Fruit fly (Drosophila melanogaster) whole organism, embryonic: ENCODE measurements around the gene CG42579.

ENCODE experiments used
- Aef1 ChIP-seq: fragments of 200-800 bp; sonication (Bioruptor generic); IDR thresholded peaks from 3 replicates; pipeline ENCODE4 v1.3.6; 2022; ENCODE audit warnings: missing biosample characterization, missing genetic modification characterization
- Atf3 ChIP-seq: fragments of 200-800 bp; sonication (Bioruptor generic); optimal IDR thresholded peaks from 3 replicates; lab custom pipeline; 2016; ENCODE audit warnings: missing biosample characterization, missing genetic modification characterization
- Bgb ChIP-seq: fragments of 200-800 bp; sonication (Bioruptor generic); IDR thresholded peaks from 2 replicates; pipeline ENCODE4 v1.3.6; 2022; ENCODE audit warnings: missing biosample characterization, missing genetic modification characterization; ENCODE audit not compliant: partially characterized antibody
- CG10366 ChIP-seq: fragments of 200-800 bp; sonication (Bioruptor generic); IDR thresholded peaks from 2 replicates; pipeline ENCODE4 v1.3.6; 2022; ENCODE audit warnings: missing biosample characterization, missing genetic modification characterization
- CG13287 ChIP-seq: fragments of 200-800 bp; sonication (Bioruptor generic); IDR thresholded peaks from 2 replicates; pipeline ENCODE4 v1.3.6; 2022; ENCODE audit warnings: missing biosample characterization, missing genetic modification characterization; ENCODE audit not compliant: partially characterized antibody
- CG13624 ChIP-seq: fragments of 200-800 bp; sonication (Bioruptor generic); optimal IDR thresholded peaks from 2 replicates; lab custom pipeline; 2016; ENCODE audit warnings: missing biosample characterization, missing genetic modification characterization
- CG16813 ChIP-seq: fragments of 200-800 bp; sonication (Bioruptor generic); IDR thresholded peaks from 3 replicates; pipeline ENCODE4 v1.3.6; 2022; ENCODE audit warnings: missing biosample characterization, missing genetic modification characterization; ENCODE audit not compliant: partially characterized antibody
- CG17328 ChIP-seq: fragments of 200-800 bp; sonication (Bioruptor generic); IDR thresholded peaks from 2 replicates; pipeline ENCODE4 v1.3.6; 2022; ENCODE audit warnings: missing biosample characterization, missing genetic modification characterization
- CG17829 ChIP-seq: fragments of 200-800 bp; optimal IDR thresholded peaks from 2 replicates; lab custom pipeline; 2019; ENCODE audit warnings: missing biosample characterization, mild to moderate bottlenecking, missing genetic modification characterization, moderate library complexity
- CG18011 ChIP-seq: fragments of 200-800 bp; sonication (Bioruptor generic); optimal IDR thresholded peaks from 2 replicates; lab custom pipeline; 2017; ENCODE audit warnings: missing biosample characterization, missing genetic modification characterization, mild to moderate bottlenecking, moderate library complexity, missing genotype
- CG18599 ChIP-seq: fragments of 200-800 bp; sonication (Bioruptor generic); optimal IDR thresholded peaks from 3 replicates; lab custom pipeline; 2017; ENCODE audit warnings: missing biosample characterization, missing genetic modification characterization, mild to moderate bottlenecking, moderate library complexity, missing genetic modification reagents
- CG2889 ChIP-seq: fragments of 200-800 bp; sonication (Bioruptor generic); IDR thresholded peaks from 3 replicates; pipeline ENCODE4 v1.3.6; 2022; ENCODE audit warnings: missing biosample characterization, missing genetic modification characterization
- CG3163 ChIP-seq: fragments of 200-800 bp; sonication (Bioruptor generic); optimal IDR thresholded peaks from 3 replicates; lab custom pipeline; 2016; ENCODE audit warnings: missing biosample characterization, missing genetic modification characterization
- CG32532 ChIP-seq: fragments of 200-800 bp; sonication (Bioruptor generic); IDR thresholded peaks from 2 replicates; pipeline ENCODE4 v1.3.6; 2022; ENCODE audit warnings: missing biosample characterization, missing genetic modification characterization
- CG7928 ChIP-seq: fragments of 200-800 bp; sonication (Bioruptor generic); optimal IDR thresholded peaks from 2 replicates; lab custom pipeline; 2017; ENCODE audit warnings: missing biosample characterization, mild to moderate bottlenecking, missing genetic modification characterization
- CG8089 ChIP-seq: fragments of 200-800 bp; sonication (Bioruptor generic); optimal IDR thresholded peaks from 3 replicates; lab custom pipeline; 2016; ENCODE audit warnings: missing biosample characterization, missing genetic modification characterization
- CG8765 ChIP-seq: fragments of 200-800 bp; sonication (Bioruptor generic); IDR thresholded peaks from 2 replicates; pipeline ENCODE4 v1.3.6; 2022; ENCODE audit warnings: missing biosample characterization, missing genetic modification characterization
- CG9727 ChIP-seq: fragments of 200-800 bp; sonication (Bioruptor generic); optimal IDR thresholded peaks from 3 replicates; lab custom pipeline; 2017; ENCODE audit warnings: missing biosample characterization, mild to moderate bottlenecking, missing genetic modification characterization
- Deaf1 ChIP-seq: fragments of 200-800 bp; optimal IDR thresholded peaks from 3 replicates; lab custom pipeline; 2019; ENCODE audit warnings: missing biosample characterization, mild to moderate bottlenecking, missing genetic modification characterization, moderate library complexity
- Dfd ChIP-seq, 2 experiments: fragments of >200 bp; optimal IDR thresholded peaks; 2 replicates each; lab custom pipeline; 2017; ENCODE audit warnings: missing biosample characterization in 2 of 2, missing genetic modification characterization in 2 of 2
- Dll ChIP-seq: fragments of 200-800 bp; sonication (Bioruptor generic); IDR thresholded peaks from 4 replicates; pipeline ENCODE4 v1.3.6; 2022; ENCODE audit warnings: missing biosample characterization, missing genetic modification characterization; ENCODE audit not compliant: partially characterized antibody
- Doc3 ChIP-seq: fragments of 200-800 bp; sonication (Bioruptor generic); IDR thresholded peaks from 3 replicates; pipeline ENCODE4 v1.3.6; 2022; ENCODE audit warnings: missing biosample characterization, missing genetic modification characterization; ENCODE audit not compliant: partially characterized antibody
- Ets65A ChIP-seq: fragments of 200-800 bp; sonication (Bioruptor generic); peaks from one replicate; lab custom pipeline; 2016; ENCODE audit warnings: missing biosample characterization, missing genetic modification characterization
- Fer1 ChIP-seq: fragments of 200-800 bp; sonication (Bioruptor generic); optimal IDR thresholded peaks from 2 replicates; lab custom pipeline; 2017; ENCODE audit warnings: missing biosample characterization, mild to moderate bottlenecking, missing genetic modification characterization
- Fer2 ChIP-seq: fragments of 200-800 bp; sonication (Bioruptor generic); optimal IDR thresholded peaks from 2 replicates; lab custom pipeline; 2018; ENCODE audit warnings: missing biosample characterization, mild to moderate bottlenecking, missing genetic modification characterization, moderate library complexity
- Hand ChIP-seq: fragments of 200-800 bp; sonication (Bioruptor generic); optimal IDR thresholded peaks from 2 replicates; lab custom pipeline; 2017; ENCODE audit warnings: mild to moderate bottlenecking, missing biosample characterization, missing genetic modification reagents, missing genetic modification characterization
- NK7.1 ChIP-seq: fragments of 200-800 bp; sonication (Bioruptor generic); optimal IDR thresholded peaks from 3 replicates; lab custom pipeline; 2016; ENCODE audit warnings: missing biosample characterization, missing genetic modification characterization
- Nf-YC ChIP-seq: fragments of 200-800 bp; optimal IDR thresholded peaks from 3 replicates; lab custom pipeline; 2019; ENCODE audit warnings: missing biosample characterization, mild to moderate bottlenecking, missing genetic modification characterization, moderate library complexity
- Optix ChIP-seq: fragments of 200-800 bp; sonication (Bioruptor generic); IDR thresholded peaks from 3 replicates; pipeline ENCODE4 v1.3.6; 2022; ENCODE audit warnings: missing biosample characterization, missing genetic modification characterization
- Ravus ChIP-seq: fragments of 200-800 bp; sonication (Bioruptor generic); IDR thresholded peaks from 2 replicates; pipeline ENCODE4 v1.3.6; 2022; ENCODE audit warnings: missing biosample characterization, missing genetic modification characterization
- Sin3A ChIP-seq: fragments of >200 bp; optimal IDR thresholded peaks from 2 replicates; lab custom pipeline; 2018
- Tbp ChIP-seq: fragments of >200 bp; optimal IDR thresholded peaks from 2 replicates; lab custom pipeline; 2018; ENCODE audit warnings: missing biosample characterization, missing genetic modification characterization
- Trl ChIP-seq, 3 experiments: fragments of >200 bp in 2 of 3; fragments of 200-800 bp in 1 of 3; sonication (Bioruptor generic) in 1 of 3; optimal IDR thresholded peaks; 2 replicates in 1 of 3; 3 replicates in 2 of 3; lab custom pipeline; 2016 to 2017; ENCODE audit warnings: missing biosample characterization in 1 of 3, missing genetic modification characterization in 1 of 3
- bab2 ChIP-seq: fragments of 200-800 bp; sonication (Bioruptor generic); optimal IDR thresholded peaks from 2 replicates; lab custom pipeline; 2016; ENCODE audit warnings: missing biosample characterization, missing genetic modification characterization
- caup ChIP-seq: fragments of 200-800 bp; sonication (Bioruptor generic); optimal IDR thresholded peaks from 3 replicates; lab custom pipeline; 2017; ENCODE audit warnings: missing biosample characterization, mild to moderate bottlenecking, missing genetic modification characterization, moderate library complexity; ENCODE audit not compliant: severe bottlenecking
- ci ChIP-seq: fragments of 200-800 bp; sonication (Bioruptor generic); IDR thresholded peaks from 3 replicates; pipeline ENCODE4 v1.3.6; 2022; ENCODE audit warnings: missing biosample characterization, missing genetic modification characterization
- crol ChIP-seq: fragments of 200-800 bp; sonication (Bioruptor generic); IDR thresholded peaks from 2 replicates; pipeline ENCODE4 v1.3.6; 2022; ENCODE audit warnings: missing biosample characterization, missing genetic modification characterization
- fd3F ChIP-seq: fragments of 200-800 bp; sonication (Bioruptor generic); optimal IDR thresholded peaks from 2 replicates; lab custom pipeline; 2018; ENCODE audit warnings: missing biosample characterization, mild to moderate bottlenecking, missing genetic modification characterization, moderate library complexity
- fd64A ChIP-seq: fragments of 200-800 bp; sonication (Bioruptor generic); optimal IDR thresholded peaks from 3 replicates; lab custom pipeline; 2018; ENCODE audit warnings: missing biosample characterization, mild to moderate bottlenecking, missing genetic modification characterization
- her ChIP-seq: fragments of 200-800 bp; sonication (Bioruptor generic); optimal IDR thresholded peaks from 2 replicates; lab custom pipeline; 2016; ENCODE audit warnings: missing biosample characterization, missing genetic modification characterization
- kay ChIP-seq: fragments of 200-800 bp; sonication (Bioruptor generic); optimal IDR thresholded peaks from 2 replicates; lab custom pipeline; 2016; ENCODE audit warnings: missing biosample characterization, missing genetic modification characterization
- lbe ChIP-seq: fragments of 200-800 bp; sonication (Bioruptor generic); optimal IDR thresholded peaks from 2 replicates; lab custom pipeline; 2016; ENCODE audit warnings: missing biosample characterization, mild to moderate bottlenecking, missing genetic modification characterization
- lov ChIP-seq, 2 experiments: fragments of 200-800 bp in 1 of 2; fragments of >200 bp in 1 of 2; sonication (Bioruptor generic) in 1 of 2; IDR thresholded peaks in 1 of 2; optimal IDR thresholded peaks in 1 of 2; 2 replicates in 1 of 2; 3 replicates in 1 of 2; pipeline versions ENCODE4 v1.3.6 to Lab custom; 2017 to 2022; ENCODE audit warnings: missing biosample characterization in 1 of 2, missing genetic modification characterization in 1 of 2
- luna ChIP-seq: fragments of 200-800 bp; sonication (Bioruptor generic); optimal IDR thresholded peaks from 2 replicates; lab custom pipeline; 2016; ENCODE audit warnings: missing biosample characterization, missing genetic modification characterization
- repo ChIP-seq: fragments of 200-800 bp; sonication (Bioruptor generic); optimal IDR thresholded peaks from 2 replicates; lab custom pipeline; 2016; ENCODE audit warnings: missing biosample characterization, missing genetic modification characterization
- ro ChIP-seq: fragments of 200-800 bp; sonication (Bioruptor generic); IDR thresholded peaks from 2 replicates; pipeline ENCODE4 v1.3.6; 2022; ENCODE audit warnings: missing biosample characterization, missing genetic modification characterization
- schlank ChIP-seq: fragments of 200-800 bp; sonication (Bioruptor generic); optimal IDR thresholded peaks from 2 replicates; lab custom pipeline; 2018; ENCODE audit warnings: missing biosample characterization, mild to moderate bottlenecking, missing genetic modification characterization
- scrt ChIP-seq: fragments of 200-800 bp; sonication (Bioruptor generic); optimal IDR thresholded peaks from 2 replicates; lab custom pipeline; 2018; ENCODE audit warnings: missing biosample characterization, mild to moderate bottlenecking, missing genetic modification characterization, moderate library complexity
- so ChIP-seq: fragments of 200-800 bp; sonication (Bioruptor generic); IDR thresholded peaks from 3 replicates; pipeline ENCODE4 v1.3.6; 2022; ENCODE audit warnings: missing biosample characterization, missing genetic modification characterization
- zfh1 ChIP-seq: fragments of 200-800 bp; sonication (Bioruptor generic); IDR thresholded peaks from 3 replicates; pipeline ENCODE4 v1.3.6; 2022; ENCODE audit warnings: missing biosample characterization, missing genetic modification characterization

CG42579 gene

dm6 chrX:20510540-20510939, 16.9 kb upstream of the CG42579 start, which contains the start of gene RhoGAP19D (continued):
- no peak for TF ChIP-seq CG17328 (GFP tag; lab: Robert Waterston, UW)
- TF ChIP-seq Optix, result 0 out of 3 replicates have a peak, but pooled peaks have one; percentile 53
- TF ChIP-seq Trl (optimal IDR thresholded peaks at IDR 0.05; lab: Kevin White, UChicago), result no peak
- peak; percentile 66 for TF ChIP-seq Trl (GFP tag; optimal IDR thresholded peaks at IDR 0.05; lab: Kevin White, UChicago)
- TF ChIP-seq Tbp, result no peak
- TF ChIP-seq Fer2 (tag; lab: Kevin White, UChicago), result no peak
- no peak for TF ChIP-seq ro (GFP tag; lab: Robert Waterston, UW)
- TF ChIP-seq caup (GFP tag; lab: Kevin White, UChicago), result peak; percentile 65
- TF ChIP-seq her (GFP tag; lab: Kevin White, UChicago), result peak; percentile 42
- TF ChIP-seq crol (GFP tag; lab: Robert Waterston, UW), result 0 out of 2 replicates have a peak, but pooled peaks have one; percentile 10
- no peak for TF ChIP-seq so (GFP tag; lab: Robert Waterston, UW)
- no peak for TF ChIP-seq Atf3
- TF ChIP-seq CG8765, result no peak
- TF ChIP-seq CG16813, result peak; percentile 96
- no peak for TF ChIP-seq lov (optimal IDR thresholded peaks at IDR 0.05; lab: Kevin White, UChicago)
- TF ChIP-seq lov (GFP tag; IDR thresholded peaks at IDR 0.05; lab: Robert Waterston, UW), result no peak
- TF ChIP-seq CG3163 (GFP tag; lab: Kevin White, UChicago), result peak; percentile 38
- peak; percentile 25 for TF ChIP-seq CG8089 (GFP tag; lab: Kevin White, UChicago)
- peak; percentile 64 for TF ChIP-seq luna (GFP tag; lab: Kevin White, UChicago)
- TF ChIP-seq Dfd (GFP tag; optimal IDR thresholded peaks at IDR 0.05; lab: Kevin White, UChicago), result no peak
- peak; percentile 32 for TF ChIP-seq CG7928 (GFP tag; lab: Kevin White, UChicago)
- TF ChIP-seq scrt, result no peak
- 0 out of 3 replicates have a peak, but pooled peaks have one; percentile 30 for TF ChIP-seq CG2889 (GFP tag; lab: Robert Waterston, UW)
- TF ChIP-seq CG13624 (GFP tag; lab: Kevin White, UChicago), result peak; percentile 63
- peak; percentile 21 for TF ChIP-seq NK7.1 (GFP tag; lab: Kevin White, UChicago)
- TF ChIP-seq repo, result peak; percentile 47
- TF ChIP-seq Ets65A (GFP tag; lab: Kevin White, UChicago), result peak; percentile 91
- peak; percentile 48; the same call in 2 of the 3 replicates for TF ChIP-seq Aef1
- TF ChIP-seq Bgb (GFP tag; lab: Robert Waterston, UW), result peak; percentile 98
- TF ChIP-seq CG13287, result peak; percentile 94
- no peak for TF ChIP-seq schlank (tag; lab: Kevin White, UChicago)
- peak; percentile 19 for TF ChIP-seq Nf-YC (tag; lab: Kevin White, UChicago)
- TF ChIP-seq CG9727 (GFP tag; lab: Kevin White, UChicago), result no peak
- TF ChIP-seq Sin3A (lab: Kevin White, UChicago), result peak; percentile 25
- TF ChIP-seq Doc3, result peak; percentile 79
- peak; percentile 85 for TF ChIP-seq Dll (GFP tag; lab: Robert Waterston, UW)
- TF ChIP-seq Ravus, result no peak
- TF ChIP-seq CG17829 (tag; lab: Kevin White, UChicago), result peak; percentile 49
- peak; percentile 19 for TF ChIP-seq CG18011 (GFP tag; lab: Kevin White, UChicago)
- TF ChIP-seq kay, result peak; percentile 40
- peak; percentile 7 for TF ChIP-seq Deaf1
- TF ChIP-seq fd64A, result no peak
- peak; percentile 72 for TF ChIP-seq CG32532
- TF ChIP-seq CG18599 (GFP tag; lab: Kevin White, UChicago), result peak; percentile 61
- TF ChIP-seq bab2 (GFP tag; lab: Kevin White, UChicago), result peak; percentile 42
- peak; percentile 38; the same call in 1 of the 2 replicates for TF ChIP-seq CG10366 (GFP tag; lab: Robert Waterston, UW)
- TF ChIP-seq Hand, result no peak
- peak; percentile 4 for TF ChIP-seq fd3F (GFP tag; lab: Kevin White, UChicago)
- peak; percentile 57 for TF ChIP-seq Fer1 (GFP tag; lab: Kevin White, UChicago)
- peak; percentile 26 for TF ChIP-seq lbe (GFP tag; lab: Kevin White, UChicago)
- peak; percentile 76; the same call in 2 of the 3 replicates for TF ChIP-seq ci (GFP tag; lab: Robert Waterston, UW)
- peak; percentile 58; the same call in 2 of the 3 replicates for TF ChIP-seq zfh1 (GFP tag; lab: Robert Waterston, UW)
